Fruit fly (Drosophila melanogaster) whole organism, embryonic: ENCODE data around the gene enc.
A peak's percentile ranks its signal among the peaks of the same experiment; 100 is the strongest.

Experiments used
- Ada2b ChIP-seq: fragments of 200-800 bp; sonication (Bioruptor generic); IDR thresholded peaks from 2 replicates; pipeline ENCODE4 v1.3.6; 2022; ENCODE audit warnings: missing biosample characterization, missing genetic modification characterization
- Adf1 ChIP-seq: fragments of 200-800 bp; sonication (Bioruptor generic); IDR thresholded peaks from 2 replicates; pipeline ENCODE4 v1.3.6; 2022; ENCODE audit warnings: missing biosample characterization, missing genetic modification characterization
- Asciz ChIP-seq: fragments of 200-800 bp; sonication (Bioruptor generic); optimal IDR thresholded peaks from 2 replicates; lab custom pipeline; 2017; ENCODE audit warnings: missing biosample characterization, mild to moderate bottlenecking, missing genetic modification characterization, missing genetic modification reagents
- CG10267 ChIP-seq: fragments of 200-800 bp; sonication (Bioruptor generic); optimal IDR thresholded peaks from 2 replicates; lab custom pipeline; 2018; ENCODE audit warnings: missing biosample characterization, mild to moderate bottlenecking, missing genetic modification characterization, moderate library complexity
- CG10543 ChIP-seq: fragments of 200-800 bp; sonication (Bioruptor generic); optimal IDR thresholded peaks from 3 replicates; lab custom pipeline; 2017; ENCODE audit warnings: missing biosample characterization, mild to moderate bottlenecking, missing genetic modification characterization, moderate library complexity
- CG10654 ChIP-seq: fragments of 200-800 bp; sonication (Bioruptor generic); optimal IDR thresholded peaks from 2 replicates; lab custom pipeline; 2016; ENCODE audit warnings: missing biosample characterization, missing genetic modification characterization
- CG11247 ChIP-seq: fragments of 200-800 bp; sonication (Bioruptor generic); IDR thresholded peaks from 2 replicates; pipeline ENCODE4 v1.3.6; 2022; ENCODE audit warnings: missing biosample characterization, missing genetic modification characterization
- CG12071 ChIP-seq: fragments of 200-800 bp; sonication (Bioruptor generic); optimal IDR thresholded peaks from 3 replicates; lab custom pipeline; 2018; ENCODE audit warnings: missing biosample characterization, mild to moderate bottlenecking, missing genetic modification characterization
- CG12299 ChIP-seq: fragments of 200-800 bp; sonication (Bioruptor generic); optimal IDR thresholded peaks from 2 replicates; lab custom pipeline; 2018; ENCODE audit warnings: missing biosample characterization, mild to moderate bottlenecking, missing genetic modification characterization
- CG14710 ChIP-seq: fragments of 200-800 bp; sonication (Bioruptor generic); optimal IDR thresholded peaks from 3 replicates; lab custom pipeline; 2019; ENCODE audit warnings: missing biosample characterization, mild to moderate bottlenecking, missing genetic modification characterization, moderate library complexity
- CG15073 ChIP-seq: fragments of 200-800 bp; sonication (Bioruptor generic); optimal IDR thresholded peaks from 2 replicates; lab custom pipeline; 2016; ENCODE audit warnings: missing biosample characterization, missing genetic modification characterization
- CG15601 ChIP-seq: fragments of 200-800 bp; sonication (Bioruptor generic); optimal IDR thresholded peaks from 3 replicates; lab custom pipeline; 2019; ENCODE audit warnings: missing biosample characterization, mild to moderate bottlenecking, missing genetic modification characterization, moderate library complexity
- CG17186 ChIP-seq: fragments of 200-800 bp; sonication (Bioruptor generic); optimal IDR thresholded peaks from 3 replicates; lab custom pipeline; 2017; ENCODE audit warnings: missing biosample characterization, missing genetic modification reagents, missing genetic modification characterization
- CG2199 ChIP-seq: fragments of 200-800 bp; sonication (Bioruptor generic); IDR thresholded peaks from 3 replicates; pipeline ENCODE4 v1.3.6; 2022; ENCODE audit warnings: missing biosample characterization, missing genetic modification characterization
- CG3281 ChIP-seq: fragments of 200-800 bp; sonication (Bioruptor generic); optimal IDR thresholded peaks from 3 replicates; lab custom pipeline; 2017; ENCODE audit warnings: missing biosample characterization, mild to moderate bottlenecking, missing genetic modification characterization
- CG34224 ChIP-seq: fragments of 200-800 bp; sonication (Bioruptor generic); IDR thresholded peaks from 3 replicates; pipeline ENCODE4 v1.3.6; 2022; ENCODE audit warnings: missing biosample characterization, missing genetic modification characterization; ENCODE audit not compliant: partially characterized antibody
- CG4404 ChIP-seq: fragments of 200-800 bp; sonication (Bioruptor generic); IDR thresholded peaks from 2 replicates; pipeline ENCODE4 v1.3.6; 2022; ENCODE audit warnings: missing biosample characterization, missing genetic modification characterization
- CG4854 ChIP-seq: fragments of 200-800 bp; sonication (Bioruptor generic); optimal IDR thresholded peaks from 2 replicates; lab custom pipeline; 2016; ENCODE audit warnings: missing biosample characterization, missing genetic modification characterization, inconsistent platforms
- CG6254 ChIP-seq: fragments of 200-800 bp; sonication (Bioruptor generic); optimal IDR thresholded peaks from 3 replicates; lab custom pipeline; 2017; ENCODE audit warnings: mild to moderate bottlenecking, missing biosample characterization, missing genetic modification reagents, missing genetic modification characterization
- CG6272 ChIP-seq: fragments of 200-800 bp; sonication (Bioruptor generic); IDR thresholded peaks from 2 replicates; pipeline ENCODE4 v1.3.6; 2022; ENCODE audit warnings: missing biosample characterization, missing genetic modification characterization
- Dref ChIP-seq: fragments of 200-800 bp; sonication (Bioruptor generic); IDR thresholded peaks from 2 replicates; pipeline ENCODE4 v1.3.6; 2022; ENCODE audit warnings: missing biosample characterization, missing genetic modification characterization
- Fer1 ChIP-seq: fragments of 200-800 bp; sonication (Bioruptor generic); optimal IDR thresholded peaks from 2 replicates; lab custom pipeline; 2017; ENCODE audit warnings: missing biosample characterization, mild to moderate bottlenecking, missing genetic modification characterization
- Hr78 ChIP-seq, 2 experiments: fragments of 200-800 bp in 1 of 2; fragments of >200 bp in 1 of 2; sonication (Bioruptor generic) in 1 of 2; optimal IDR thresholded peaks; 2 replicates each; lab custom pipeline; 2017 to 2019; ENCODE audit warnings: missing biosample characterization in 2 of 2, missing genetic modification characterization in 2 of 2, mild to moderate bottlenecking in 1 of 2, moderate library complexity in 1 of 2
- Hsf ChIP-seq: fragments of 200-800 bp; sonication (Bioruptor generic); optimal IDR thresholded peaks from 3 replicates; lab custom pipeline; 2016; ENCODE audit warnings: missing biosample characterization, missing genetic modification characterization
- Jarid2 ChIP-seq: fragments of 200-800 bp; sonication (Bioruptor generic); optimal IDR thresholded peaks from 3 replicates; lab custom pipeline; 2017; ENCODE audit warnings: mild to moderate bottlenecking, missing biosample characterization, missing genetic modification reagents, missing genetic modification characterization
- Lim3 ChIP-seq: fragments of 200-800 bp; sonication (Bioruptor generic); IDR thresholded peaks from 2 replicates; pipeline ENCODE4 v1.3.6; 2022; ENCODE audit warnings: missing biosample characterization, missing genetic modification characterization
- PHDP ChIP-seq: fragments of 200-800 bp; sonication (Bioruptor generic); optimal IDR thresholded peaks from 3 replicates; lab custom pipeline; 2018; ENCODE audit warnings: missing biosample characterization, mild to moderate bottlenecking, missing genetic modification characterization, moderate library complexity
- Stat92E ChIP-seq, 3 experiments: fragments of >200 bp in 2 of 3; fragments of 200-800 bp in 1 of 3; sonication (Bioruptor generic) in 1 of 3; optimal IDR thresholded peaks; 2 replicates each; lab custom pipeline; 2017 to 2019; ENCODE audit warnings: missing biosample characterization in 3 of 3, missing genetic modification characterization in 3 of 3, mild to moderate bottlenecking in 1 of 3, moderate library complexity in 1 of 3
- ab ChIP-seq: fragments of 200-800 bp; sonication (Bioruptor generic); optimal IDR thresholded peaks from 2 replicates; lab custom pipeline; 2016; ENCODE audit warnings: missing biosample characterization, missing genetic modification characterization
- al ChIP-seq: fragments of 200-800 bp; sonication (Bioruptor generic); IDR thresholded peaks from 2 replicates; pipeline ENCODE4 v1.3.6; 2022; ENCODE audit warnings: missing biosample characterization, missing genetic modification characterization
- croc ChIP-seq: fragments of 200-800 bp; sonication (Bioruptor generic); conservative IDR thresholded peaks from 3 replicates; pipeline ENCODE4 v1.3.6; 2022; ENCODE audit warnings: missing biosample characterization, missing genetic modification characterization
- cwo ChIP-seq: fragments of 200-800 bp; sonication (Bioruptor generic); optimal IDR thresholded peaks from 3 replicates; lab custom pipeline; 2017; ENCODE audit warnings: missing biosample characterization, missing genetic modification characterization, mild to moderate bottlenecking, moderate library complexity, missing genetic modification reagents
- fd102C ChIP-seq: fragments of 200-800 bp; sonication (Bioruptor generic); optimal IDR thresholded peaks from 2 replicates; lab custom pipeline; 2018; ENCODE audit warnings: missing biosample characterization, mild to moderate bottlenecking, missing genetic modification characterization, moderate library complexity
- fd3F ChIP-seq: fragments of 200-800 bp; sonication (Bioruptor generic); optimal IDR thresholded peaks from 2 replicates; lab custom pipeline; 2018; ENCODE audit warnings: missing biosample characterization, mild to moderate bottlenecking, missing genetic modification characterization, moderate library complexity
- gsb-n ChIP-seq: fragments of 200-800 bp; sonication (Bioruptor generic); optimal IDR thresholded peaks from 3 replicates; lab custom pipeline; 2018; ENCODE audit warnings: missing biosample characterization, mild to moderate bottlenecking, missing genetic modification characterization
- hbn ChIP-seq: fragments of 200-800 bp; sonication (Bioruptor generic); IDR thresholded peaks from 2 replicates; pipeline ENCODE4 v1.3.6; 2022; ENCODE audit warnings: missing biosample characterization, missing genetic modification characterization; ENCODE audit not compliant: partially characterized antibody
- jigr1 ChIP-seq: fragments of 200-800 bp; sonication (Bioruptor generic); IDR thresholded peaks from 3 replicates; pipeline ENCODE4 v1.3.6; 2022; ENCODE audit warnings: missing biosample characterization, missing genetic modification characterization
- jing ChIP-seq: fragments of 200-800 bp; sonication (Bioruptor generic); optimal IDR thresholded peaks from 2 replicates; lab custom pipeline; 2018; ENCODE audit warnings: missing biosample characterization, mild to moderate bottlenecking, missing genetic modification characterization
- klu ChIP-seq: fragments of 200-800 bp; sonication (Bioruptor generic); IDR thresholded peaks from 2 replicates; pipeline ENCODE4 v1.3.6; 2022; ENCODE audit warnings: missing biosample characterization, missing genetic modification characterization
- kni ChIP-seq: fragments of 200-800 bp; sonication (Bioruptor generic); optimal IDR thresholded peaks from 3 replicates; lab custom pipeline; 2017; ENCODE audit warnings: mild to moderate bottlenecking, missing biosample characterization, missing genetic modification reagents, missing genetic modification characterization
- lov ChIP-seq, 2 experiments: fragments of 200-800 bp in 1 of 2; fragments of >200 bp in 1 of 2; sonication (Bioruptor generic) in 1 of 2; IDR thresholded peaks in 1 of 2; optimal IDR thresholded peaks in 1 of 2; 2 replicates in 1 of 2; 3 replicates in 1 of 2; pipeline versions ENCODE4 v1.3.6 to Lab custom; 2017 to 2022; ENCODE audit warnings: missing biosample characterization in 1 of 2, missing genetic modification characterization in 1 of 2
- mirr ChIP-seq: fragments of 200-800 bp; sonication (Bioruptor generic); optimal IDR thresholded peaks from 3 replicates; lab custom pipeline; 2018; ENCODE audit warnings: missing biosample characterization, mild to moderate bottlenecking, missing genetic modification characterization
- org-1 ChIP-seq: fragments of 200-800 bp; sonication (Bioruptor generic); optimal IDR thresholded peaks from 2 replicates; lab custom pipeline; 2017; ENCODE audit warnings: missing biosample characterization, missing genetic modification characterization
- pita ChIP-seq: fragments of 200-800 bp; sonication (Bioruptor generic); optimal IDR thresholded peaks from 2 replicates; lab custom pipeline; 2017; ENCODE audit warnings: missing biosample characterization, mild to moderate bottlenecking, missing genetic modification characterization
- sima ChIP-seq: fragments of 200-800 bp; sonication (Bioruptor generic); optimal IDR thresholded peaks from 2 replicates; lab custom pipeline; 2016; ENCODE audit warnings: missing biosample characterization, missing genetic modification characterization
- usp ChIP-seq: fragments of >200 bp; optimal IDR thresholded peaks from 2 replicates; lab custom pipeline; 2017; ENCODE audit warnings: missing biosample characterization, missing genetic modification characterization
- vfl ChIP-seq: fragments of 200-800 bp; sonication (Bioruptor generic); optimal IDR thresholded peaks from 2 replicates; lab custom pipeline; 2016; ENCODE audit warnings: missing biosample characterization, missing genetic modification characterization
- vnd ChIP-seq: fragments of 200-800 bp; sonication (Bioruptor generic); IDR thresholded peaks from 3 replicates; pipeline ENCODE4 v1.3.6; 2022; ENCODE audit warnings: missing biosample characterization, missing genetic modification characterization; ENCODE audit not compliant: partially characterized antibody
- zfh1 ChIP-seq: fragments of 200-800 bp; sonication (Bioruptor generic); IDR thresholded peaks from 3 replicates; pipeline ENCODE4 v1.3.6; 2022; ENCODE audit warnings: missing biosample characterization, missing genetic modification characterization

Gene enc

DNA sequence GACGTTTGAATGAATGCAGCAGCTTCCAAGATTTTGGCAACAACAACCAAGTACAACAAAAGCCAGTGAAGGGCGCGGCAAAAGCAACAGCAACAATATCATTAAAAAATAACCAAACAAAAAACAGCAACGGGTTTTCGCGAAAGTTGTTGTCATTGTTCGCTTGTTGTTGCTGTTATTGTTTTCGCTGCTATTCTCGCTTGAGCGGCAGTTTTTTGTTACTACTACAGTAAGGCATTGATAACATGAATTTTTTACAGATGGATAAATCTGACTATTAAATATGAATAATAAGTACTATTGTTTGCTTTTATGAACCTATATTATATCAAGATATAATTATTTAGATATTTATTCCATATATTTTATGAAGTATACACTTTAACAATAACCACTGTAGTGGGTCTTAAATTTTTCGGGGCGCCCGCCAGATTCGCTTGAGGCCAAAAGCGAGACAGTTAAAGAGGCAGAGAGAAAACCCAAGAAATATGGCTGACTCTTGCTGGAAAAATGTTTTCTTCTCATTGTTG is 47.0 kb upstream of the enc start (continued):
- TF ChIP-seq CG6254 (GFP tag; lab: Kevin White, UChicago) (no peak), croc (no peak; the same call in 2 of the 3 replicates), vfl (GFP tag; lab: Kevin White, UChicago) (no peak), cwo (no peak), CG34224 (GFP tag; lab: Robert Waterston, UW) (no peak), kni (GFP tag; lab: Kevin White, UChicago) (no peak), org-1 (GFP tag; lab: Kevin White, UChicago) (peak; percentile 61), Hsf (GFP tag; lab: Kevin White, UChicago) (peak; percentile 22), jigr1 (0 out of 3 replicates have a peak, but pooled peaks have one; percentile 17), CG12071 (GFP tag; lab: Kevin White, UChicago) (peak; percentile 14), usp (GFP tag; lab: Kevin White, UChicago) (no peak), ab (no peak), Ada2b (GFP tag; lab: Robert Waterston, UW) (peak; percentile 92), CG4404 (peak; percentile 37), CG10654 (peak; percentile 18), Dref (GFP tag; lab: Robert Waterston, UW) (no peak), hbn (GFP tag; lab: Robert Waterston, UW) (no peak), Adf1 (GFP tag; lab: Robert Waterston, UW) (peak; percentile 52), fd3F (peak; percentile 89), PHDP (tag; lab: Kevin White, UChicago) (peak; percentile 87), vnd (no peak), fd102C (GFP tag; lab: Kevin White, UChicago) (no peak), lov (optimal IDR thresholded peaks at IDR 0.05; lab: Kevin White, UChicago) (no peak), lov (GFP tag; IDR thresholded peaks at IDR 0.05; lab: Robert Waterston, UW) (0 out of 3 replicates have a peak, but pooled peaks have one; percentile 19), CG4854 (GFP tag; lab: Kevin White, UChicago) (peak; percentile 28), jing (GFP tag; lab: Kevin White, UChicago) (no peak), Hr78 (GFP tag; optimal IDR thresholded peaks at IDR 0.05; lab: Kevin White, UChicago) (no peak), CG14710 (tag; lab: Kevin White, UChicago) (no peak), CG10267 (tag; lab: Kevin White, UChicago) (peak; percentile 52), CG6272 (GFP tag; lab: Robert Waterston, UW) (peak; percentile 75), CG2199 (GFP tag; lab: Robert Waterston, UW) (no peak), sima (GFP tag; lab: Kevin White, UChicago) (no peak), Fer1 (GFP tag; lab: Kevin White, UChicago) (peak; percentile 82), mirr (GFP tag; lab: Kevin White, UChicago) (peak; percentile 11), al (GFP tag; lab: Robert Waterston, UW) (peak; percentile 92), klu (GFP tag; lab: Robert Waterston, UW) (peak; percentile 61; the same call in 1 of the 2 replicates), CG15073 (no peak), Lim3 (GFP tag; lab: Robert Waterston, UW) (no peak), CG3281 (peak; percentile 78), Jarid2 (peak; percentile 15), Stat92E (GFP tag; optimal IDR thresholded peaks at IDR 0.05; lab: Kevin White, UChicago) (no peak), gsb-n (tag; lab: Kevin White, UChicago) (peak; percentile 30), pita (GFP tag; lab: Kevin White, UChicago) (no peak), CG15601 (tag; lab: Kevin White, UChicago) (peak; percentile 19), CG17186 (GFP tag; lab: Kevin White, UChicago) (no peak), CG10543 (GFP tag; lab: Kevin White, UChicago) (peak; percentile 65), zfh1 (GFP tag; lab: Robert Waterston, UW) (peak; percentile 72; the same call in 2 of the 3 replicates), Asciz (peak; percentile 35), CG11247 (GFP tag; lab: Robert Waterston, UW) (peak; percentile 74), CG12299 (peak; percentile 75)
